In genomic region chr3R:29708322-29708721, dm6 we compare ENCODE assay signal across 2 fruit fly cellular contexts.
TF ChIP-seq lines count a peak whose summit lies in the region.

No protein-coding gene starts in this region.

- no peak for TF ChIP-seq CTCF in whole organism, embryonic (GFP tag; optimal IDR thresholded peaks at IDR 0.05; lab: Kevin White, UChicago)

TF ChIP-seq in whole organism, embryonic, 481 proteins besides CTCF, POLR2A, EP300 and RAD21:
- TF ChIP-seq CG30431 (GFP tag; optimal IDR thresholded peaks at IDR 0.05; lab: Kevin White, UChicago): no peak
- peak; percentile 27 for TF ChIP-seq ewg (GFP tag; optimal IDR thresholded peaks at IDR 0.05; lab: Kevin White, UChicago)
- no peak for TF ChIP-seq MESR4 (GFP tag; optimal IDR thresholded peaks at IDR 0.05; lab: Kevin White, UChicago)
- peak; percentile 41 for TF ChIP-seq Nf-YC (tag; optimal IDR thresholded peaks at IDR 0.05; lab: Kevin White, UChicago)
- peak; percentile 44 for TF ChIP-seq sens (GFP tag; lab: Kevin White, UChicago)
- peak; percentile 9 for TF ChIP-seq Nf-YB (GFP tag; optimal IDR thresholded peaks at IDR 0.05; lab: Kevin White, UChicago)
- TF ChIP-seq hbn (GFP tag; IDR thresholded peaks at IDR 0.05; lab: Robert Waterston, UW; ENCODE audit: partially characterized antibody): no peak
- TF ChIP-seq CG1832 (GFP tag; optimal IDR thresholded peaks at IDR 0.05; lab: Kevin White, UChicago): peak; percentile 50
- no peak for TF ChIP-seq NFAT (GFP tag; IDR thresholded peaks at IDR 0.05; lab: Robert Waterston, UW)
- peak; percentile 7 for TF ChIP-seq phol (tag; optimal IDR thresholded peaks at IDR 0.05; lab: Kevin White, UChicago)
TF ChIP-seq in whole organism, embryonic: peak in this region for 6.

TF ChIP-seq in whole organism, prepupa, 60 proteins besides CTCF, POLR2A, EP300 and RAD21:
- TF ChIP-seq svp (GFP tag; lab: Kevin White, UChicago) (peak; percentile 4), Sox14 (GFP tag; optimal IDR thresholded peaks at IDR 0.05; lab: Kevin White, UChicago) (peak; percentile 55), Blimp-1 (GFP tag; optimal IDR thresholded peaks at IDR 0.05; lab: Kevin White, UChicago) (no peak)
